Fruit fly (Drosophila melanogaster): ENCODE measurements around the gene SdicB.

- TF ChIP-seq psq (optimal IDR thresholded peaks at IDR 0.05) (no peak), pan (optimal IDR thresholded peaks at IDR 0.05) (no peak)
Measured at dm6 chrX:20235794-20236513, 26.6 kb upstream of the SdicB start, which contains the start of gene sw.
